Worm (Caenorhabditis elegans): Measurements from ENCODE around the gene R05G6.3.

Gene R05G6.3

DNA sequence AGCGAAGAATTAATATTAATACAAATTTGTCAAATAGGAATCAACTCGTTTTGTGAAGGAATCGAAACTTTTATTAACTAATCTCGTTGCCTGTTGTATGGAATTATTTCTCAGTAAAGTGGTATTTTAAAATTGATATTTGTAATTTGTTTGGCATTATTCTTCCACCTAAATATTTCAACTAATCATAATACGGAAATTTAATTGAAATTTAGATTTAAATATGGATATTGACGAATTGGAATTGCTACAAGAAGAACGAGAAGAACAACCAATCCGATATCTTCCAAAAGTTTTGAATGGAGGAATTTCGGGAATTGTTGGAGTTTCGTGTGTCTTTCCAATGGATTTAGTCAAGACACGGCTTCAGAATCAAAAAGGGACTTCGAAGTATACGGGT is 41.5 kb upstream of the R05G6.3 start, which contains the start of gene slc-25A18.2:
Gene slc-25A18.2, plus strand, starts transcription at position 216 of the 400 bp plus-strand sequence.
- TF ChIP-seq ceh-2 (tag; optimal IDR thresholded peaks at IDR 0.05) = no peak
- TF ChIP-seq pat-9 (tag; optimal IDR thresholded peaks at IDR 0.05) = no peak
- no peak for TF ChIP-seq zip-5 (tag; optimal IDR thresholded peaks at IDR 0.05)
- TF ChIP-seq fax-1 (tag; optimal IDR thresholded peaks at IDR 0.05) = no peak
- TF ChIP-seq unc-86 (tag; optimal IDR thresholded peaks at IDR 0.05) = no peak
- TF ChIP-seq pag-3 (tag; optimal IDR thresholded peaks at IDR 0.05; ENCODE audit: borderline replicate concordance) = no peak
- no peak for TF ChIP-seq madf-2 (tag; optimal IDR thresholded peaks at IDR 0.05)
- no peak for TF ChIP-seq fkh-10 (GFP tag; optimal IDR thresholded peaks at IDR 0.05)
- TF ChIP-seq hlh-13 (GFP tag; optimal IDR thresholded peaks at IDR 0.05) = no peak
- no peak for TF ChIP-seq ahr-1 (tag; optimal IDR thresholded peaks at IDR 0.05)
- TF ChIP-seq sdc-2 (tag; optimal IDR thresholded peaks at IDR 0.05) = no peak
- TF ChIP-seq K02D7.2 (tag; optimal IDR thresholded peaks at IDR 0.05) = no peak
- no peak for TF ChIP-seq unc-3 (GFP tag; conservative IDR thresholded peaks at IDR 0.05)
- no peak for TF ChIP-seq unc-3 (tag; optimal IDR thresholded peaks at IDR 0.05)
- no peak for TF ChIP-seq elt-4 (tag; optimal IDR thresholded peaks at IDR 0.05)
- TF ChIP-seq pqm-1 (tag; optimal IDR thresholded peaks at IDR 0.05) = no peak

DNA sequence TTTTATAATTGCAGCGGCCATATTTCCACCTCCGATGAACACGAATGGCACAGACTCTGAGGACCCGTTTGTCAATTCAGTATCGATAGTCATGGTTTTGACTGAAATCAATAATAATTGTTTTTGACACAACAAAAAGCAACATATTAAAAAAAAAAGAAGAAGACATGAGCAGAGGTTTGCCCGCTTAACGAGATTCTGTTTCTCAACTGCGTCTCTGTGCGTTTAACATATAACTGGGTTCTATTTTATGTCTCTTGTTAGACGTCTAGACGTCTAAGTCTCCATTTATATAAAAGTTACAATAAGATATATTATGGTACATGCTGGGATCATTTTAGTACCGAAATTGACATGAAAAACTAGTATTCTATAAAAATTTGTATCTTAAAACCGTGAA is 39.2 kb upstream of the R05G6.3 start, which contains the start of gene pycr-4:
Gene pycr-4, minus strand, starts transcription at position 101 of the 400 bp plus-strand sequence.
- no peak for TF ChIP-seq hlh-6 (tag; optimal IDR thresholded peaks at IDR 0.05)
- TF ChIP-seq ceh-18 (tag; optimal IDR thresholded peaks at IDR 0.05) = no peak
- no peak for TF ChIP-seq ahr-1 (tag; optimal IDR thresholded peaks at IDR 0.05)
- no peak for TF ChIP-seq unc-42 (tag; optimal IDR thresholded peaks at IDR 0.05)
- no peak for TF ChIP-seq ttx-3 (tag; optimal IDR thresholded peaks at IDR 0.05)
- no peak for TF ChIP-seq ref-2 (tag; optimal IDR thresholded peaks at IDR 0.05)
- no peak for TF ChIP-seq fkh-6 (tag; optimal IDR thresholded peaks at IDR 0.05)
- TF ChIP-seq sox-2 (GFP tag; IDR thresholded peaks at IDR 0.05) = no peak

DNA sequence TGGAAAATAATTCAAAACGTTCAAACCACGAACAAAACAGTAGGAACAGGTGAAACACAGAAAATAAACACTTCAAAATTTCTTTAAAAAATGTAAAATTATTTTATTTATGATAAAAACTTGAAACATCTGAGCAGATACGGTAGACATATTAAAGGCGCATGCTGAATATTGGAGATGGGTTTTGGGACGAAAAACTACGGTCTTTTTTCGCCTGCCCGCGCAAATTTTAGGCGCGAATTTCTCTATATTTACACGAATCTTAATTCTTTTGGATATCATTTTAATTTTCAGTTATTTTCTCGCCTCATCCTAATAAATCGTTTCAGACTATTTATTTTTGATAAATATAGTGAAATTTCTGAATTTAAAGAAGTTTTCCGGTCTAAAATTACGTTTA is 38.7 kb upstream of the R05G6.3 start:
- TF ChIP-seq che-1 (tag; optimal IDR thresholded peaks at IDR 0.05) (no peak), syd-9 (tag; optimal IDR thresholded peaks at IDR 0.05) (no peak), pag-3 (tag; optimal IDR thresholded peaks at IDR 0.05; ENCODE audit: borderline replicate concordance) (no peak), Y22D7AL.16 (tag; optimal IDR thresholded peaks at IDR 0.05) (no peak), K09A11.1 (tag; optimal IDR thresholded peaks at IDR 0.05; ENCODE audit: insufficient read depth) (no peak), fkh-10 (GFP tag; optimal IDR thresholded peaks at IDR 0.05) (no peak), nfya-1 (tag; optimal IDR thresholded peaks at IDR 0.05) (no peak), nhr-11 (tag; optimal IDR thresholded peaks at IDR 0.05) (no peak), tbx-7 (tag; optimal IDR thresholded peaks at IDR 0.05) (no peak), hlh-30 (tag; optimal IDR thresholded peaks at IDR 0.05; ENCODE audit: insufficient read depth) (no peak), hlh-6 (tag; optimal IDR thresholded peaks at IDR 0.05) (no peak), elt-2 (tag; optimal IDR thresholded peaks at IDR 0.05) (no peak), dmd-4 (tag; optimal IDR thresholded peaks at IDR 0.05; ENCODE audit: borderline replicate concordance) (no peak), madf-2 (tag; optimal IDR thresholded peaks at IDR 0.05) (no peak), F13H6.1 (tag; optimal IDR thresholded peaks at IDR 0.05) (no peak), ceh-6 (GFP tag; optimal IDR thresholded peaks at IDR 0.05) (no peak), odd-2 (tag; optimal IDR thresholded peaks at IDR 0.05) (no peak)

DNA sequence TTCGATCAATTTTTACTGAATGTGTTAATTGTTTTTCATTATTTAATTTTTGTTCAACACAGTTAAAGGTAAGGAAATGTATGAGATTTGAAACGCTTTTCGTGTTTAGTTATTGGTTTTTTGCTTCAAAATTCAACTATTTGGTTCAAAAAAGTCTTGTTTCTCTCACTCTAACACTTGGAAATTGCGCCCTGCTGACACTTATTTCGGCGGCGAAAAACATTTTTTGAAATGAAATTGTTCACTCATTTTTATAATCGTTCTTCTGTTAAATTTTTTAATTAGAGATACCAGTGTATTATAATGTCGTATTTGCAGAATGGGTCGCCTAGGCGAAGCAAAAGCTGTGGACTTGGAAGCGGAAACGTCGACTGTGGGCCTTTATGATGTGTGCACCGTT is 38.2 kb upstream of the R05G6.3 start, which contains the start of gene rod-1:
Gene rod-1, plus strand, starts transcription at position 319 of the 400 bp plus-strand sequence.
- TF ChIP-seq ahr-1 (tag; optimal IDR thresholded peaks at IDR 0.05) (no peak), ztf-16 (tag; optimal IDR thresholded peaks at IDR 0.05) (no peak), eyg-1 (tag; optimal IDR thresholded peaks at IDR 0.05) (no peak), nhr-11 (tag; optimal IDR thresholded peaks at IDR 0.05) (no peak), elt-4 (tag; optimal IDR thresholded peaks at IDR 0.05) (no peak), pax-1 (tag; optimal IDR thresholded peaks at IDR 0.05) (no peak), hlh-8 (tag; optimal IDR thresholded peaks at IDR 0.05) (no peak), syd-9 (tag; optimal IDR thresholded peaks at IDR 0.05) (no peak), hlh-6 (tag; optimal IDR thresholded peaks at IDR 0.05) (no peak), C08G9.2 (tag; optimal IDR thresholded peaks at IDR 0.05) (no peak)

Data from whole organism, late embryonic.